Worm (Caenorhabditis elegans) whole organism, L2 larva: Measurements from ENCODE around the gene ifbp-1.

ENCODE experiments used
- C34F6.9 ChIP-seq: fragments of 150-350 bp; optimal IDR thresholded peaks from 2 replicates; lab custom pipeline; 2014; ENCODE audit warnings: missing biosample characterization, missing genetic modification characterization
- F13H6.1 ChIP-seq: sonication (generic microtip); optimal IDR thresholded peaks from 2 replicates; lab custom pipeline; 2016; ENCODE audit warnings: missing genetic modification characterization, missing compliant biosample characterization
- R02D3.7 ChIP-seq: fragments of 150-350 bp; optimal IDR thresholded peaks from 2 replicates; lab custom pipeline; 2014; ENCODE audit warnings: missing biosample characterization, missing genetic modification characterization
- Y55F3AM.14 ChIP-seq: fragments of 200-800 bp; sonication (Bioruptor generic); optimal IDR thresholded peaks from 2 replicates; lab custom pipeline; 2018; ENCODE audit warnings: mild to moderate bottlenecking, missing genetic modification characterization, missing compliant biosample characterization
- ZK546.5 ChIP-seq: sonication (generic microtip); optimal IDR thresholded peaks from 2 replicates; lab custom pipeline; 2017; ENCODE audit warnings: missing biosample characterization, missing genetic modification characterization
- alr-1 ChIP-seq: fragments of 150-350 bp; optimal IDR thresholded peaks from 2 replicates; lab custom pipeline; 2014; ENCODE audit warnings: missing biosample characterization, missing genetic modification characterization
- ama-1 ChIP-seq: fragments of 150-350 bp; optimal IDR thresholded peaks from 2 replicates; lab custom pipeline; 2018; ENCODE audit warnings: inconsistent platforms
- blmp-1 ChIP-seq: sonication (generic microtip); optimal IDR thresholded peaks from 2 replicates; lab custom pipeline; 2017; ENCODE audit warnings: missing genetic modification characterization, mild to moderate bottlenecking, missing compliant biosample characterization, antibody characterized with exemption, moderate library complexity; ENCODE audit not compliant: insufficient read depth
- ceh-16 ChIP-seq: fragments of 150-350 bp; optimal IDR thresholded peaks from 2 replicates; lab custom pipeline; 2014; ENCODE audit warnings: missing biosample characterization, missing genetic modification characterization
- ceh-82 ChIP-seq: fragments of 150-350 bp; optimal IDR thresholded peaks from 2 replicates; lab custom pipeline; 2014; ENCODE audit warnings: missing biosample characterization, missing genetic modification characterization
- crh-2 ChIP-seq: sonication (generic microtip); optimal IDR thresholded peaks from 2 replicates; lab custom pipeline; 2017; ENCODE audit warnings: missing biosample characterization, missing genetic modification characterization
- dmd-4 ChIP-seq: sonication (generic microtip); optimal IDR thresholded peaks from 2 replicates; lab custom pipeline; 2017; ENCODE audit warnings: missing biosample characterization, missing genetic modification characterization
- egl-27 ChIP-seq: sonication (generic microtip); optimal IDR thresholded peaks from 3 replicates; lab custom pipeline; 2017; ENCODE audit warnings: missing biosample characterization, missing genetic modification reagents, missing genetic modification characterization
- elt-1 ChIP-seq: fragments of 150-350 bp; optimal IDR thresholded peaks from 2 replicates; lab custom pipeline; 2014; ENCODE audit warnings: missing biosample characterization, missing genetic modification characterization
- elt-3 ChIP-seq: sonication (generic microtip); optimal IDR thresholded peaks from 2 replicates; lab custom pipeline; 2017; ENCODE audit warnings: missing biosample characterization, missing genetic modification characterization
- fos-1 ChIP-seq: fragments of 150-350 bp; optimal IDR thresholded peaks from 2 replicates; lab custom pipeline; 2014; ENCODE audit warnings: missing biosample characterization, missing genetic modification characterization
- gmeb-1 ChIP-seq: fragments of 150-350 bp; optimal IDR thresholded peaks from 2 replicates; lab custom pipeline; 2014; ENCODE audit warnings: missing biosample characterization, missing genetic modification characterization
- lin-11 ChIP-seq: fragments of 150-350 bp; sonication (generic microtip); optimal IDR thresholded peaks from 2 replicates; lab custom pipeline; 2014; ENCODE audit warnings: missing biosample characterization, missing genetic modification characterization, inconsistent platforms, mixed read lengths
- lin-13 ChIP-seq: fragments of 150-350 bp; optimal IDR thresholded peaks from 2 replicates; lab custom pipeline; 2014; ENCODE audit warnings: missing biosample characterization, missing genetic modification reagents, missing genetic modification characterization
- lin-39 ChIP-seq: fragments of 150-350 bp; optimal IDR thresholded peaks from 2 replicates; lab custom pipeline; 2014; ENCODE audit warnings: missing biosample characterization, missing genetic modification reagents, missing genetic modification characterization
- lsy-2 ChIP-seq, 2 experiments: fragments of 150-350 bp in 1 of 2; sonication (generic microtip) in 1 of 2; optimal IDR thresholded peaks; 2 replicates each; lab custom pipeline; 2014 to 2017; ENCODE audit warnings: missing biosample characterization in 2 of 2, missing genetic modification characterization in 2 of 2
- mab-5 ChIP-seq: fragments of 150-350 bp; optimal IDR thresholded peaks from 2 replicates; lab custom pipeline; 2014; ENCODE audit warnings: missing biosample characterization, missing genetic modification characterization
- mdl-1 ChIP-seq, 2 experiments: fragments of 150-350 bp in 1 of 2; sonication (generic microtip) in 1 of 2; optimal IDR thresholded peaks; 2 replicates each; lab custom pipeline; 2017; ENCODE audit warnings: missing biosample characterization in 2 of 2, missing genetic modification characterization in 2 of 2
- nhr-10 ChIP-seq: sonication (generic microtip); optimal IDR thresholded peaks from 2 replicates; lab custom pipeline; 2017; ENCODE audit warnings: missing biosample characterization, missing genetic modification characterization
- nhr-12 ChIP-seq: fragments of 150-350 bp; optimal IDR thresholded peaks from 2 replicates; lab custom pipeline; 2014; ENCODE audit warnings: missing biosample characterization, missing genetic modification characterization
- nhr-129 ChIP-seq: fragments of 150-350 bp; optimal IDR thresholded peaks from 2 replicates; lab custom pipeline; 2014; ENCODE audit warnings: missing biosample characterization, missing genetic modification characterization
- nhr-21 ChIP-seq: fragments of 150-350 bp; optimal IDR thresholded peaks from 2 replicates; lab custom pipeline; 2014; ENCODE audit warnings: missing biosample characterization, missing genetic modification characterization
- nhr-23 ChIP-seq: fragments of 150-350 bp; optimal IDR thresholded peaks from 2 replicates; lab custom pipeline; 2014; ENCODE audit warnings: missing biosample characterization, missing genetic modification reagents, missing genetic modification characterization
- nhr-237 ChIP-seq: fragments of 150-350 bp; optimal IDR thresholded peaks from 2 replicates; lab custom pipeline; 2014; ENCODE audit warnings: missing biosample characterization, missing genetic modification characterization
- nhr-25 ChIP-seq: fragments of 150-350 bp; sonication (generic microtip); optimal IDR thresholded peaks from 3 replicates; lab custom pipeline; 2014; ENCODE audit warnings: missing biosample characterization, missing genetic modification characterization
- nhr-6 ChIP-seq: fragments of 150-350 bp; optimal IDR thresholded peaks from 2 replicates; lab custom pipeline; 2014; ENCODE audit warnings: missing biosample characterization, missing genetic modification characterization
- nhr-77 ChIP-seq: fragments of 150-350 bp; optimal IDR thresholded peaks from 2 replicates; lab custom pipeline; 2014; ENCODE audit warnings: missing biosample characterization, missing genetic modification characterization
- peb-1 ChIP-seq: fragments of 150-350 bp; optimal IDR thresholded peaks from 2 replicates; lab custom pipeline; 2014; ENCODE audit warnings: missing biosample characterization, missing genetic modification characterization
- sem-4 ChIP-seq: fragments of 150-350 bp; optimal IDR thresholded peaks from 2 replicates; lab custom pipeline; 2014; ENCODE audit warnings: missing biosample characterization, missing genetic modification reagents, missing genetic modification characterization
- skn-1 ChIP-seq: sonication (generic microtip); optimal IDR thresholded peaks from 2 replicates; lab custom pipeline; 2017; ENCODE audit warnings: missing biosample characterization, missing genetic modification characterization
- sma-3 ChIP-seq: sonication (generic microtip); optimal IDR thresholded peaks from 2 replicates; lab custom pipeline; 2016; ENCODE audit warnings: missing genetic modification reagents, missing genetic modification characterization, missing compliant biosample characterization
- sma-9 ChIP-seq, 2 experiments: fragments of 150-350 bp in 1 of 2; sonication (generic microtip) in 1 of 2; optimal IDR thresholded peaks; 2 replicates each; lab custom pipeline; 2014 to 2016; ENCODE audit warnings: missing genetic modification characterization in 2 of 2, mild to moderate bottlenecking in 1 of 2, missing biosample characterization in 1 of 2, missing compliant biosample characterization in 1 of 2, missing genetic modification reagents in 1 of 2, moderate library complexity in 1 of 2
- snpc-4 ChIP-seq: fragments of 150-350 bp; optimal IDR thresholded peaks from 2 replicates; lab custom pipeline; 2014; ENCODE audit warnings: missing biosample characterization, missing genetic modification characterization
- unc-55 ChIP-seq: fragments of 150-350 bp; sonication (generic microtip); optimal IDR thresholded peaks from 3 replicates; lab custom pipeline; 2014; ENCODE audit warnings: missing biosample characterization, missing genetic modification reagents, missing genetic modification characterization
- unc-62 ChIP-seq: fragments of 150-350 bp; optimal IDR thresholded peaks from 2 replicates; lab custom pipeline; 2014; ENCODE audit warnings: missing biosample characterization, missing genetic modification reagents, missing genetic modification characterization
- zag-1 ChIP-seq: fragments of 150-350 bp; optimal IDR thresholded peaks from 2 replicates; lab custom pipeline; 2014; ENCODE audit warnings: missing biosample characterization, missing genetic modification characterization
- ztf-1 ChIP-seq: fragments of 200-800 bp; sonication (Bioruptor generic); conservative IDR thresholded peaks from 2 replicates; pipeline ENCODE4 v1.3.6; 2022; ENCODE audit warnings: missing genetic modification characterization, missing compliant biosample characterization
- ztf-4 ChIP-seq: fragments of 150-350 bp; optimal IDR thresholded peaks from 2 replicates; lab custom pipeline; 2014; ENCODE audit warnings: missing biosample characterization, missing genetic modification characterization

The ifbp-1 gene

ce11 chrV:13374532-13374931 is 5.5 kb downstream of the ifbp-1 start (continued):
- TF ChIP-seq zag-1 = no peak
- TF ChIP-seq nhr-129 = peak; percentile 13
- TF ChIP-seq R02D3.7 (tag; lab: Kevin White, UChicago) = no peak
- TF ChIP-seq sem-4 (tag; lab: Kevin White, UChicago) = peak; percentile 45
- no peak for TF ChIP-seq mab-5 (tag; lab: Kevin White, UChicago)
- no peak for TF ChIP-seq nhr-237
- TF ChIP-seq sma-3 (GFP tag; lab: Kevin White, UChicago) = peak; percentile 50
- peak; percentile 84 for TF ChIP-seq nhr-25 (tag; lab: Kevin White, UChicago)
- peak in 1 of 2 experiments; percentile 3 for TF ChIP-seq lsy-2 (tag; optimal IDR thresholded peaks at IDR 0.05; lab: Kevin White, UChicago)
- TF ChIP-seq egl-27 (tag; lab: Kevin White, UChicago) = peak; percentile 62
- peak; percentile 70 for TF ChIP-seq ceh-16 (tag; lab: Kevin White, UChicago)
- no peak for TF ChIP-seq Y55F3AM.14 (GFP tag; lab: Kevin White, UChicago)
- TF ChIP-seq lin-11 (tag; lab: Kevin White, UChicago) = no peak
- TF ChIP-seq ceh-82 (tag; lab: Kevin White, UChicago) = no peak
- TF ChIP-seq lin-39 (tag; lab: Kevin White, UChicago) = no peak
- TF ChIP-seq F13H6.1 = peak; percentile 30

- TF ChIP-seq C34F6.9 (tag; lab: Kevin White, UChicago) (no peak), F13H6.1 (peak; percentile 46), sem-4 (tag; lab: Kevin White, UChicago) (no peak), crh-2 (peak; percentile 62), nhr-77 (no peak), sma-3 (GFP tag; lab: Kevin White, UChicago) (peak; percentile 52), elt-1 (no peak), nhr-10 (tag; lab: Kevin White, UChicago) (no peak), gmeb-1 (tag; lab: Kevin White, UChicago) (peak; percentile 30), sma-9 (GFP tag; optimal IDR thresholded peaks at IDR 0.05; lab: Kevin White, UChicago) (peak; percentile 82), sma-9 (tag; optimal IDR thresholded peaks at IDR 0.05; lab: Kevin White, UChicago) (no peak), nhr-21 (tag; lab: Kevin White, UChicago) (peak; percentile 68), blmp-1 (peak; percentile 87), nhr-129 (peak; percentile 31), fos-1 (tag; lab: Kevin White, UChicago) (peak; percentile 91), egl-27 (tag; lab: Kevin White, UChicago) (peak; percentile 67)
These were observed 6.4 kb downstream of the ifbp-1 start for ce11 chrV:13373643-13374042.

- no peak for TF ChIP-seq nhr-23 (tag; lab: Kevin White, UChicago)
- TF ChIP-seq fos-1 (tag; lab: Kevin White, UChicago) = peak; percentile 77
These were observed 7.2 kb downstream of the ifbp-1 start for ce11 chrV:13372821-13373220.

ce11 chrV:13371336-13371735 is 8.7 kb downstream of the ifbp-1 start:
- TF ChIP-seq nhr-21 (tag; lab: Kevin White, UChicago) (peak; percentile 89), unc-55 (GFP tag; lab: Kevin White, UChicago) (no peak), snpc-4 (tag; lab: Kevin White, UChicago) (no peak), unc-62 (GFP tag; lab: Kevin White, UChicago) (no peak), ceh-82 (tag; lab: Kevin White, UChicago) (no peak), elt-3 (no peak), nhr-6 (tag; lab: Kevin White, UChicago) (no peak), C34F6.9 (tag; lab: Kevin White, UChicago) (peak; percentile 35), sem-4 (tag; lab: Kevin White, UChicago) (peak; percentile 77), nhr-237 (no peak), nhr-129 (peak; percentile 87), sma-9 (GFP tag; optimal IDR thresholded peaks at IDR 0.05; lab: Kevin White, UChicago) (peak; percentile 77), sma-9 (tag; optimal IDR thresholded peaks at IDR 0.05; lab: Kevin White, UChicago) (no peak), ZK546.5 (tag; lab: Kevin White, UChicago) (no peak), skn-1 (tag; lab: Kevin White, UChicago) (no peak), nhr-77 (no peak), ztf-1 (GFP tag; lab: Robert Waterston, UW) (no peak), zag-1 (no peak), lsy-2 (tag; optimal IDR thresholded peaks at IDR 0.05; lab: Kevin White, UChicago) (peak in 1 of 2 experiments; percentile 58), blmp-1 (peak; percentile 76), nhr-12 (tag; lab: Kevin White, UChicago) (no peak), ama-1 (lab: Kevin White, UChicago) (no peak), mab-5 (tag; lab: Kevin White, UChicago) (no peak), lin-13 (GFP tag; lab: Kevin White, UChicago) (peak; percentile 64), elt-1 (no peak), ztf-4 (tag; lab: Kevin White, UChicago) (peak; percentile 58), F13H6.1 (peak; percentile 83), sma-3 (GFP tag; lab: Kevin White, UChicago) (peak; percentile 81), crh-2 (peak; percentile 76), alr-1 (tag; lab: Kevin White, UChicago) (no peak), lin-11 (tag; lab: Kevin White, UChicago) (no peak), nhr-25 (tag; lab: Kevin White, UChicago) (peak; percentile 99), nhr-10 (tag; lab: Kevin White, UChicago) (no peak), peb-1 (no peak), dmd-4 (tag; lab: Kevin White, UChicago) (no peak), ceh-16 (tag; lab: Kevin White, UChicago) (peak; percentile 92), mdl-1 (tag; optimal IDR thresholded peaks at IDR 0.05; lab: Kevin White, UChicago) (peak in 1 of 2 experiments; percentile 48), gmeb-1 (tag; lab: Kevin White, UChicago) (peak; percentile 63), lin-39 (tag; lab: Kevin White, UChicago) (no peak), R02D3.7 (tag; lab: Kevin White, UChicago) (no peak)
